Fruit fly (Drosophila melanogaster) Kc167 (cell line): ENCODE data around the gene eIF4E5.

Experiments used
- Myc ChIP-seq: fragments of >200 bp; optimal IDR thresholded peaks from 2 replicates; lab custom pipeline; 2017; ENCODE audit warnings: missing external identifiers
- Sin3A ChIP-seq: fragments of >200 bp; optimal IDR thresholded peaks from 2 replicates; lab custom pipeline; 2018; ENCODE audit warnings: missing external identifiers
- h ChIP-seq: fragments of >200 bp; optimal IDR thresholded peaks from 3 replicates; lab custom pipeline; 2018; ENCODE audit warnings: missing external identifiers
- insv ChIP-seq: fragments of >200 bp; optimal IDR thresholded peaks from 3 replicates; lab custom pipeline; 2018; ENCODE audit warnings: missing external identifiers
- psq ChIP-seq: fragments of >200 bp; optimal IDR thresholded peaks from 2 replicates; lab custom pipeline; 2017; ENCODE audit warnings: missing external identifiers
- ttk ChIP-seq: sonication (Bioruptor generic); optimal IDR thresholded peaks from 2 replicates; lab custom pipeline; 2017; ENCODE audit warnings: missing external identifiers

DNA sequence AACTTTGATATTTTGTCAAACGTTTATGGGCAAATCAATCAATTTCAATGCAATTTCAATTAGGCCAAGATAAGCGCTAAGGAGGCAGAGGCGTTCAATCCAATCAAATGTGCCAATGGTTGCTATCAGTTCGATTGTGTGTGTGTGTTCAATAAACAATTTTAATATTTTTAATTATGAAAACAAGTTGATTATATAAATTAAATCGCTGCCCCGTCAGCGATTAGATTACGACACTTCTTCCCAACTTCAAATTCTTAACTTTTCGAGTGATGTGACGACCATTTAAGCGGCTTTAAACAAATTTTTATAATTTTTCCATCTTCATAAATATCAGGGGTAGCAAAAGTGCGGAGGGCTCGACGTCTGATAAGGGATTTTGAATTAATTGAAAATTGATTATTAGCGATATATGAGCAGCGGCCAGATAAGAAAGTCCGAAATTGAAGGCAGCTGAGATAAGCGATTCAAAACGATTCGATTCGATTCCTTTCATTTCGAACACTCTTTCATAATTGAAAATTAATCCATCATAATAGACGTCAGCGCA, 47.8 kb downstream of the eIF4E5 start:
- TF ChIP-seq ttk (lab: Kevin White, UChicago), result no peak
- TF ChIP-seq Sin3A (lab: Kevin White, UChicago), result no peak
- no peak for TF ChIP-seq psq (lab: Kevin White, UChicago)
- no peak for TF ChIP-seq h
- no peak for TF ChIP-seq Myc (lab: Kevin White, UChicago)
- no peak for TF ChIP-seq insv (lab: Kevin White, UChicago)
